Fruit fly (Drosophila melanogaster) whole organism, embryonic: Measurements from ENCODE around the gene Kdm2.

ENCODE experiments used
- CG10209 ChIP-seq: fragments of 200-800 bp; sonication (Bioruptor generic); optimal IDR thresholded peaks from 3 replicates; lab custom pipeline; 2017; ENCODE audit warnings: missing biosample characterization, mild to moderate bottlenecking, missing genetic modification characterization, missing genetic modification reagents
- CG10267 ChIP-seq: fragments of 200-800 bp; sonication (Bioruptor generic); optimal IDR thresholded peaks from 2 replicates; lab custom pipeline; 2018; ENCODE audit warnings: missing biosample characterization, mild to moderate bottlenecking, missing genetic modification characterization, moderate library complexity
- CG10366 ChIP-seq: fragments of 200-800 bp; sonication (Bioruptor generic); IDR thresholded peaks from 2 replicates; pipeline ENCODE4 v1.3.6; 2022; ENCODE audit warnings: missing biosample characterization, missing genetic modification characterization
- CG10462 ChIP-seq: fragments of 200-800 bp; sonication (Bioruptor generic); optimal IDR thresholded peaks from 2 replicates; lab custom pipeline; 2016; ENCODE audit warnings: missing biosample characterization, missing genetic modification characterization
- CG10979 ChIP-seq: fragments of 200-800 bp; sonication (Bioruptor generic); optimal IDR thresholded peaks from 2 replicates; lab custom pipeline; 2018; ENCODE audit warnings: missing biosample characterization, mild to moderate bottlenecking, missing genetic modification characterization, moderate library complexity
- CG12104 ChIP-seq: fragments of 200-800 bp; sonication (Bioruptor generic); optimal IDR thresholded peaks from 3 replicates; lab custom pipeline; 2016; ENCODE audit warnings: missing biosample characterization, missing genetic modification characterization
- CG12219 ChIP-seq: fragments of 200-800 bp; sonication (Bioruptor generic); optimal IDR thresholded peaks from 3 replicates; lab custom pipeline; 2018; ENCODE audit warnings: missing biosample characterization, mild to moderate bottlenecking, missing genetic modification characterization
- CG12744 ChIP-seq: fragments of 200-800 bp; sonication (Bioruptor generic); optimal IDR thresholded peaks from 2 replicates; lab custom pipeline; 2016; ENCODE audit warnings: missing biosample characterization, missing genetic modification characterization
- CG13287 ChIP-seq: fragments of 200-800 bp; sonication (Bioruptor generic); IDR thresholded peaks from 2 replicates; pipeline ENCODE4 v1.3.6; 2022; ENCODE audit warnings: missing biosample characterization, missing genetic modification characterization; ENCODE audit not compliant: partially characterized antibody
- CG14014 ChIP-seq: fragments of 200-800 bp; sonication (Bioruptor generic); IDR thresholded peaks from 2 replicates; pipeline ENCODE4 v1.3.6; 2022; ENCODE audit warnings: missing biosample characterization, missing genetic modification characterization
- CG17186 ChIP-seq: fragments of 200-800 bp; sonication (Bioruptor generic); optimal IDR thresholded peaks from 3 replicates; lab custom pipeline; 2017; ENCODE audit warnings: missing biosample characterization, missing genetic modification reagents, missing genetic modification characterization
- CG17612 ChIP-seq: fragments of 200-800 bp; sonication (Bioruptor generic); IDR thresholded peaks from 2 replicates; pipeline ENCODE4 v1.3.6; 2022; ENCODE audit warnings: missing biosample characterization, missing genetic modification characterization
- CG17912 ChIP-seq: fragments of 200-800 bp; sonication (Bioruptor generic); optimal IDR thresholded peaks from 2 replicates; lab custom pipeline; 2018; ENCODE audit warnings: missing biosample characterization, mild to moderate bottlenecking, missing genetic modification characterization
- CG18476 ChIP-seq: fragments of 200-800 bp; sonication (Bioruptor generic); optimal IDR thresholded peaks from 2 replicates; lab custom pipeline; 2016; ENCODE audit warnings: missing biosample characterization, mild to moderate bottlenecking, missing genetic modification characterization
- CG18619 ChIP-seq: fragments of 200-800 bp; sonication (Bioruptor generic); optimal IDR thresholded peaks from 3 replicates; lab custom pipeline; 2017; ENCODE audit warnings: missing biosample characterization, mild to moderate bottlenecking, missing genetic modification characterization
- CG31365 ChIP-seq: fragments of 200-800 bp; sonication (Bioruptor generic); optimal IDR thresholded peaks from 2 replicates; lab custom pipeline; 2018; ENCODE audit warnings: missing biosample characterization, mild to moderate bottlenecking, missing genetic modification characterization
- CG31441 ChIP-seq: fragments of 200-800 bp; sonication (Bioruptor generic); IDR thresholded peaks from 2 replicates; pipeline ENCODE4 v1.3.6; 2022; ENCODE audit warnings: missing biosample characterization, missing genetic modification characterization
- CG3281 ChIP-seq: fragments of 200-800 bp; sonication (Bioruptor generic); optimal IDR thresholded peaks from 3 replicates; lab custom pipeline; 2017; ENCODE audit warnings: missing biosample characterization, mild to moderate bottlenecking, missing genetic modification characterization
- CG34422 ChIP-seq: fragments of 200-800 bp; sonication (Bioruptor generic); IDR thresholded peaks from 3 replicates; pipeline ENCODE4 v1.3.6; 2022; ENCODE audit warnings: missing biosample characterization, missing genetic modification characterization
- CG4730 ChIP-seq: fragments of 200-800 bp; sonication (Bioruptor generic); IDR thresholded peaks from 2 replicates; pipeline ENCODE4 v1.3.6; 2022; ENCODE audit warnings: missing biosample characterization, missing genetic modification characterization
- CG4854 ChIP-seq: fragments of 200-800 bp; sonication (Bioruptor generic); optimal IDR thresholded peaks from 2 replicates; lab custom pipeline; 2016; ENCODE audit warnings: missing biosample characterization, missing genetic modification characterization, inconsistent platforms
- CG7928 ChIP-seq: fragments of 200-800 bp; sonication (Bioruptor generic); optimal IDR thresholded peaks from 2 replicates; lab custom pipeline; 2017; ENCODE audit warnings: missing biosample characterization, mild to moderate bottlenecking, missing genetic modification characterization
- D19B ChIP-seq: fragments of 200-800 bp; sonication (Bioruptor generic); optimal IDR thresholded peaks from 2 replicates; lab custom pipeline; 2017; ENCODE audit warnings: missing biosample characterization, mild to moderate bottlenecking, missing genetic modification characterization
- Doc3 ChIP-seq: fragments of 200-800 bp; sonication (Bioruptor generic); IDR thresholded peaks from 3 replicates; pipeline ENCODE4 v1.3.6; 2022; ENCODE audit warnings: missing biosample characterization, missing genetic modification characterization; ENCODE audit not compliant: partially characterized antibody
- Gug ChIP-seq: fragments of 200-800 bp; sonication (Bioruptor generic); IDR thresholded peaks from 4 replicates; pipeline ENCODE4 v1.3.6; 2022; ENCODE audit warnings: missing biosample characterization, missing genetic modification characterization
- HmgD ChIP-seq: fragments of 200-800 bp; sonication (Bioruptor generic); optimal IDR thresholded peaks from 3 replicates; lab custom pipeline; 2016; ENCODE audit warnings: missing biosample characterization, missing genetic modification characterization
- Hr3 ChIP-seq: fragments of 200-800 bp; sonication (Bioruptor generic); optimal IDR thresholded peaks from 3 replicates; lab custom pipeline; 2016; ENCODE audit warnings: missing biosample characterization, missing genetic modification characterization
- MTF-1 ChIP-seq: fragments of 200-800 bp; sonication (Bioruptor generic); optimal IDR thresholded peaks from 2 replicates; lab custom pipeline; 2018; ENCODE audit warnings: missing biosample characterization, mild to moderate bottlenecking, missing genetic modification characterization, borderline replicate concordance
- NFAT ChIP-seq: fragments of 200-800 bp; sonication (Bioruptor generic); IDR thresholded peaks from 2 replicates; pipeline ENCODE4 v1.3.6; 2022; ENCODE audit warnings: missing biosample characterization, missing genetic modification characterization
- Nf-YB ChIP-seq: fragments of 200-800 bp; sonication (Bioruptor generic); optimal IDR thresholded peaks from 3 replicates; lab custom pipeline; 2019; ENCODE audit warnings: missing biosample characterization, mild to moderate bottlenecking, missing genetic modification characterization, moderate library complexity
- Poxn ChIP-seq: fragments of 200-800 bp; sonication (Bioruptor generic); IDR thresholded peaks from 2 replicates; pipeline ENCODE4 v1.3.6; 2022; ENCODE audit warnings: missing biosample characterization, missing genetic modification characterization
- Ravus ChIP-seq: fragments of 200-800 bp; sonication (Bioruptor generic); IDR thresholded peaks from 2 replicates; pipeline ENCODE4 v1.3.6; 2022; ENCODE audit warnings: missing biosample characterization, missing genetic modification characterization
- Rx ChIP-seq: fragments of 200-800 bp; sonication (Bioruptor generic); IDR thresholded peaks from 2 replicates; pipeline ENCODE4 v1.3.6; 2022; ENCODE audit warnings: missing biosample characterization, missing genetic modification characterization
- Sin3A ChIP-seq: fragments of >200 bp; optimal IDR thresholded peaks from 2 replicates; lab custom pipeline; 2018
- al ChIP-seq: fragments of 200-800 bp; sonication (Bioruptor generic); IDR thresholded peaks from 2 replicates; pipeline ENCODE4 v1.3.6; 2022; ENCODE audit warnings: missing biosample characterization, missing genetic modification characterization
- caup ChIP-seq: fragments of 200-800 bp; sonication (Bioruptor generic); optimal IDR thresholded peaks from 3 replicates; lab custom pipeline; 2017; ENCODE audit warnings: missing biosample characterization, mild to moderate bottlenecking, missing genetic modification characterization, moderate library complexity; ENCODE audit not compliant: severe bottlenecking
- crc ChIP-seq: fragments of 200-800 bp; sonication (Bioruptor generic); optimal IDR thresholded peaks from 2 replicates; lab custom pipeline; 2016; ENCODE audit warnings: missing biosample characterization, missing genetic modification characterization
- dan ChIP-seq: fragments of 200-800 bp; sonication (Bioruptor generic); IDR thresholded peaks from 2 replicates; pipeline ENCODE4 v1.3.6; 2022; ENCODE audit warnings: missing biosample characterization, missing genetic modification characterization
- en ChIP-seq: fragments of 200-800 bp; sonication (Bioruptor generic); optimal IDR thresholded peaks from 2 replicates; lab custom pipeline; 2016; ENCODE audit warnings: missing biosample characterization, missing genetic modification characterization
- gem ChIP-seq: fragments of 200-800 bp; sonication (Bioruptor generic); optimal IDR thresholded peaks from 2 replicates; lab custom pipeline; 2019; ENCODE audit warnings: missing biosample characterization, mild to moderate bottlenecking, missing genetic modification characterization, moderate library complexity
- hkb ChIP-seq, 2 experiments: fragments of 200-800 bp in 1 of 2; fragments of >200 bp in 1 of 2; sonication (Bioruptor generic) in 1 of 2; IDR thresholded peaks in 1 of 2; optimal IDR thresholded peaks in 1 of 2; 2 replicates each; pipeline versions ENCODE4 v1.3.6 to Lab custom; 2017 to 2022; ENCODE audit warnings: missing biosample characterization in 1 of 2, missing genetic modification characterization in 1 of 2
- jigr1 ChIP-seq: fragments of 200-800 bp; sonication (Bioruptor generic); IDR thresholded peaks from 3 replicates; pipeline ENCODE4 v1.3.6; 2022; ENCODE audit warnings: missing biosample characterization, missing genetic modification characterization
- nerfin-1 ChIP-seq: fragments of 200-800 bp; sonication (Bioruptor generic); optimal IDR thresholded peaks from 3 replicates; lab custom pipeline; 2019; ENCODE audit warnings: missing biosample characterization, mild to moderate bottlenecking, missing genetic modification characterization, moderate library complexity
- nom ChIP-seq: fragments of 200-800 bp; sonication (Bioruptor generic); optimal IDR thresholded peaks from 2 replicates; lab custom pipeline; 2017; ENCODE audit warnings: missing biosample characterization, missing genetic modification characterization, mild to moderate bottlenecking, moderate library complexity, missing genetic modification reagents
- slou ChIP-seq: fragments of 200-800 bp; sonication (Bioruptor generic); optimal IDR thresholded peaks from 3 replicates; lab custom pipeline; 2016; ENCODE audit warnings: missing biosample characterization, missing genetic modification characterization
- sna ChIP-seq: fragments of 200-800 bp; sonication (Bioruptor generic); IDR thresholded peaks from 2 replicates; pipeline ENCODE4 v1.3.6; 2022; ENCODE audit warnings: missing biosample characterization, missing genetic modification characterization; ENCODE audit not compliant: partially characterized antibody
- ssp ChIP-seq: fragments of 200-800 bp; sonication (Bioruptor generic); IDR thresholded peaks from 2 replicates; pipeline ENCODE4 v1.3.6; 2022; ENCODE audit warnings: missing biosample characterization, missing genetic modification characterization
- tio ChIP-seq: fragments of 200-800 bp; sonication (Bioruptor generic); optimal IDR thresholded peaks from 2 replicates; lab custom pipeline; 2017; ENCODE audit warnings: missing biosample characterization, missing genetic modification characterization, inconsistent platforms
- unpg ChIP-seq: fragments of 200-800 bp; sonication (Bioruptor generic); optimal IDR thresholded peaks from 3 replicates; lab custom pipeline; 2018; ENCODE audit warnings: missing biosample characterization, mild to moderate bottlenecking, missing genetic modification characterization, moderate library complexity
- wdn ChIP-seq: fragments of 200-800 bp; sonication (Bioruptor generic); IDR thresholded peaks from 2 replicates; pipeline ENCODE4 v1.3.6; 2022; ENCODE audit warnings: missing biosample characterization, missing genetic modification characterization

Kdm2 gene

dm6 chr3R:9038652-9039051 lies 13.6 kb upstream of the Kdm2 start, which contains the start of gene hyx (continued):
- TF ChIP-seq CG10209 (GFP tag; lab: Kevin White, UChicago) (no peak), crc (GFP tag; lab: Kevin White, UChicago) (no peak), CG7928 (GFP tag; lab: Kevin White, UChicago) (no peak), wdn (GFP tag; lab: Robert Waterston, UW) (no peak), Poxn (GFP tag; lab: Robert Waterston, UW) (no peak), CG14014 (peak; percentile 30; the same call in 1 of the 2 replicates), D19B (GFP tag; lab: Kevin White, UChicago) (no peak), CG13287 (peak; percentile 94), Hr3 (GFP tag; lab: Kevin White, UChicago) (no peak), CG10366 (GFP tag; lab: Robert Waterston, UW) (peak; percentile 31; the same call in 1 of the 2 replicates), CG12219 (GFP tag; lab: Kevin White, UChicago) (peak; percentile 29), unpg (GFP tag; lab: Kevin White, UChicago) (peak; percentile 14), al (GFP tag; lab: Robert Waterston, UW) (0 out of 2 replicates have a peak, but pooled peaks have one; percentile 31), Doc3 (GFP tag; lab: Robert Waterston, UW) (peak; percentile 88)
- TF ChIP-seq, all 482 proteins: peak for 203

DNA sequence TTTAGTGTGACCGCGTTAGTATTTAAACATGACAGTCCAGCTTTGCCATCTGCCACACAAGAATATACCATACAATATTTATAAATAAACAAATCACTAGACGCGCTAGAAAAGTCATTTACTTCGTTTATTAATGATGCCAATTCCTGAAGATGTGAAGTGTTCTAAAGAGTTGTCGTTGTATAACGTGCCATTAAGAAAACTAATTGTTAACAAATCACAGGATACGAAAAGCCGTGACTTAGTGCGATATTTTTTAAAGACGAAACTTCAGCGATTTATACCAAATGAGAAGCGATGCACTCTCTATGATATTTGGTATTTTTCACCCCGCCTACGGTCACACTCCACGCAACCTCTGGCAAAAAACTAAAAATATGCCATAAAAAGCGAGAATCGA lies 12.8 kb upstream of the Kdm2 start, which contains the start of gene neur:
Gene neur, minus strand, starts transcription at position 24 of the 400 bp plus-strand sequence.
- TF ChIP-seq Sin3A (lab: Kevin White, UChicago) = peak; percentile 88
- no peak for TF ChIP-seq CG10462
- TF ChIP-seq MTF-1 (GFP tag; lab: Kevin White, UChicago) = no peak
- no peak for TF ChIP-seq CG4730 (GFP tag; lab: Robert Waterston, UW)
- TF ChIP-seq slou = no peak
- no peak for TF ChIP-seq NFAT
- TF ChIP-seq Ravus (GFP tag; lab: Robert Waterston, UW) = no peak
- no peak for TF ChIP-seq Rx (GFP tag; lab: Robert Waterston, UW)
- TF ChIP-seq Gug (GFP tag; lab: Robert Waterston, UW) = no peak
- TF ChIP-seq gem = peak; percentile 38
- peak; percentile 54; the same call in 1 of the 3 replicates for TF ChIP-seq CG34422
- peak; percentile 90 for TF ChIP-seq CG31441 (GFP tag; lab: Robert Waterston, UW)
- peak; percentile 9 for TF ChIP-seq nerfin-1
- no peak for TF ChIP-seq nom (GFP tag; lab: Kevin White, UChicago)
- TF ChIP-seq sna (GFP tag; lab: Robert Waterston, UW) = peak; percentile 51; the same call in 1 of the 2 replicates
- TF ChIP-seq CG10267 (tag; lab: Kevin White, UChicago) = peak; percentile 55
- TF ChIP-seq caup (GFP tag; lab: Kevin White, UChicago) = no peak
- no peak for TF ChIP-seq CG12744
- no peak for TF ChIP-seq CG10979 (tag; lab: Kevin White, UChicago)
- TF ChIP-seq CG18476 (GFP tag; lab: Kevin White, UChicago) = no peak
- TF ChIP-seq ssp (GFP tag; lab: Robert Waterston, UW) = peak; percentile 46
- TF ChIP-seq HmgD = peak; percentile 19
- no peak for TF ChIP-seq tio
- TF ChIP-seq dan (GFP tag; lab: Robert Waterston, UW) = no peak
- TF ChIP-seq CG4854 = peak; percentile 35
- peak; percentile 23 for TF ChIP-seq Nf-YB (GFP tag; lab: Kevin White, UChicago)
- no peak for TF ChIP-seq CG17612 (GFP tag; lab: Robert Waterston, UW)
- TF ChIP-seq CG3281 (GFP tag; lab: Kevin White, UChicago) = peak; percentile 39
- TF ChIP-seq jigr1 (GFP tag; lab: Robert Waterston, UW) = no peak
- no peak for TF ChIP-seq CG17912 (GFP tag; lab: Kevin White, UChicago)
- TF ChIP-seq CG18619 = peak; percentile 25
- no peak for TF ChIP-seq en (GFP tag; lab: Kevin White, UChicago)
- TF ChIP-seq CG12104 (GFP tag; lab: Kevin White, UChicago) = peak; percentile 19
- peak; percentile 38 for TF ChIP-seq CG17186
- TF ChIP-seq CG31365 = no peak
- TF ChIP-seq hkb (optimal IDR thresholded peaks at IDR 0.05; lab: Kevin White, UChicago) = no peak
- TF ChIP-seq hkb (GFP tag; IDR thresholded peaks at IDR 0.05; lab: Robert Waterston, UW) = no peak
